Worm (Caenorhabditis elegans): ENCODE measurements around the gene R10F2.4.

R10F2.4 gene

ce11 chrIII:2948310-2948961 is 25.5 kb upstream of the R10F2.4 start (continued):
- TF ChIP-seq F49E8.2 (tag; optimal IDR thresholded peaks at IDR 0.05; ENCODE audit: insufficient read depth) (no peak), aptf-2 (GFP tag; conservative IDR thresholded peaks at IDR 0.05) (no peak), T07F8.4 (tag; optimal IDR thresholded peaks at IDR 0.05) (no peak), tlf-1 (GFP tag; optimal IDR thresholded peaks at IDR 0.05) (peak; percentile 11), egl-18 (GFP tag; IDR thresholded peaks at IDR 0.05) (no peak), snpc-1.3 (tag; optimal IDR thresholded peaks at IDR 0.05; ENCODE audit: insufficient read depth) (no peak), F10E7.11 (tag; optimal IDR thresholded peaks at IDR 0.05) (no peak), Y67H2A.10 (GFP tag; conservative IDR thresholded peaks at IDR 0.05) (no peak), T26A5.8 (tag; optimal IDR thresholded peaks at IDR 0.05) (no peak), hlh-26 (GFP tag; conservative IDR thresholded peaks at IDR 0.05) (no peak), dox-1 (GFP tag; IDR thresholded peaks at IDR 0.05) (peak; percentile 61; the same call in 1 of the 2 replicates), nhr-90 (tag; optimal IDR thresholded peaks at IDR 0.05) (peak; percentile 3), K12H6.12 (tag; optimal IDR thresholded peaks at IDR 0.05) (no peak), ekl-4 (GFP tag; IDR thresholded peaks at IDR 0.05) (no peak), F22D6.2 (tag; optimal IDR thresholded peaks at IDR 0.05) (no peak), ztf-6 (GFP tag; IDR thresholded peaks at IDR 0.05) (no peak), snpc-3.4 (tag; optimal IDR thresholded peaks at IDR 0.05) (no peak), ceh-91 (GFP tag; IDR thresholded peaks at IDR 0.05) (no peak), ZK185.1 (tag; optimal IDR thresholded peaks at IDR 0.05; ENCODE audit: poor library complexity, severe bottlenecking) (no peak), F39B2.1 (GFP tag; IDR thresholded peaks at IDR 0.05) (no peak), madf-8 (GFP tag; conservative IDR thresholded peaks at IDR 0.05) (no peak), nhr-80 (tag; optimal IDR thresholded peaks at IDR 0.05) (peak; percentile 82), ztf-18 (tag; optimal IDR thresholded peaks at IDR 0.05) (no peak), cebp-1 (GFP tag; IDR thresholded peaks at IDR 0.05) (no peak), cebp-1 (tag; optimal IDR thresholded peaks at IDR 0.05) (peak; percentile 84), Y79H2A.3 (GFP tag; conservative IDR thresholded peaks at IDR 0.05) (no peak), hsf-1 (GFP tag; IDR thresholded peaks at IDR 0.05) (no peak), F57A8.1 (GFP tag; optimal IDR thresholded peaks at IDR 0.05) (no peak), B0261.1 (tag; optimal IDR thresholded peaks at IDR 0.05) (no peak), tbp1 (GFP tag; optimal IDR thresholded peaks at IDR 0.05) (peak; percentile 20), ztf-26 (tag; optimal IDR thresholded peaks at IDR 0.05) (no peak), bed-1 (GFP tag; IDR thresholded peaks at IDR 0.05) (no peak), let-526 (GFP tag; IDR thresholded peaks at IDR 0.05) (no peak), dpl-1 (GFP tag; optimal IDR thresholded peaks at IDR 0.05) (no peak), attf-3 (GFP tag; conservative IDR thresholded peaks at IDR 0.05) (no peak), rpc-1 (optimal IDR thresholded peaks at IDR 0.05) (no peak), rpc-1 (tag; optimal IDR thresholded peaks at IDR 0.05) (no peak), tbx-9 (tag; optimal IDR thresholded peaks at IDR 0.05; ENCODE audit: borderline replicate concordance) (no peak), ceh-100 (GFP tag; IDR thresholded peaks at IDR 0.05) (no peak), lin-40 (tag; optimal IDR thresholded peaks at IDR 0.05) (peak; percentile 30)

ce11 chrIII:2947251-2947650 is 24.3 kb upstream of the R10F2.4 start:
- TF ChIP-seq xnd-1 (tag; optimal IDR thresholded peaks at IDR 0.05), result no peak
- no peak for TF ChIP-seq madf-8 (GFP tag; conservative IDR thresholded peaks at IDR 0.05)
- no peak for TF ChIP-seq hsf-1 (GFP tag; IDR thresholded peaks at IDR 0.05)
- TF ChIP-seq attf-5 (GFP tag; optimal IDR thresholded peaks at IDR 0.05), result peak; percentile 38
- no peak for TF ChIP-seq ceh-58 (GFP tag; IDR thresholded peaks at IDR 0.05)
- TF ChIP-seq akir-1 (GFP tag; optimal IDR thresholded peaks at IDR 0.05), result no peak
- TF ChIP-seq aptf-3 (GFP tag; IDR thresholded peaks at IDR 0.05), result no peak
- no peak for TF ChIP-seq F23B12.7 (tag; optimal IDR thresholded peaks at IDR 0.05; ENCODE audit: insufficient read depth)
- no peak for TF ChIP-seq ztf-26 (tag; optimal IDR thresholded peaks at IDR 0.05)
- no peak for TF ChIP-seq ztf-3 (GFP tag; optimal IDR thresholded peaks at IDR 0.05)
- TF ChIP-seq tbx-9 (tag; optimal IDR thresholded peaks at IDR 0.05; ENCODE audit: borderline replicate concordance), result no peak
- TF ChIP-seq ztf-22 (GFP tag; optimal IDR thresholded peaks at IDR 0.05), result no peak
- no peak for TF ChIP-seq mxl-1 (tag; optimal IDR thresholded peaks at IDR 0.05)
- TF ChIP-seq lsy-27 (tag; optimal IDR thresholded peaks at IDR 0.05; ENCODE audit: borderline replicate concordance, insufficient read depth), result no peak
